Worm (Caenorhabditis elegans) whole organism, L2 larva: Measurements from ENCODE around the gene tbx-37.

Experiments used
- elt-1 ChIP-seq: fragments of 150-350 bp; optimal IDR thresholded peaks from 2 replicates; lab custom pipeline; 2014; ENCODE audit warnings: missing biosample characterization, missing genetic modification characterization
- lin-39 ChIP-seq: fragments of 150-350 bp; optimal IDR thresholded peaks from 2 replicates; lab custom pipeline; 2014; ENCODE audit warnings: missing biosample characterization, missing genetic modification reagents, missing genetic modification characterization
- nhr-6 ChIP-seq: fragments of 150-350 bp; optimal IDR thresholded peaks from 2 replicates; lab custom pipeline; 2014; ENCODE audit warnings: missing biosample characterization, missing genetic modification characterization

ce11 chrIII:11246588-11246987 lies 19.7 kb upstream of the tbx-37 start:
- no peak for TF ChIP-seq nhr-6 (tag; lab: Kevin White, UChicago)
- no peak for TF ChIP-seq elt-1 (tag; lab: Kevin White, UChicago)
- no peak for TF ChIP-seq lin-39
